Worm (Caenorhabditis elegans) whole organism, mixed stage, embryonic: ENCODE results near the gene F54H12.4.

Experiments used
- M03D4.4 ChIP-seq: sonication (generic microtip); optimal IDR thresholded peaks from 2 replicates; lab custom pipeline; 2017; ENCODE audit warnings: mild to moderate bottlenecking, missing genetic modification characterization, missing compliant biosample characterization
- bed-3 ChIP-seq: fragments of 200-800 bp; sonication (Bioruptor generic); optimal IDR thresholded peaks from 3 replicates; lab custom pipeline; 2018; ENCODE audit warnings: mild to moderate bottlenecking, missing genetic modification characterization, moderate library complexity, missing compliant biosample characterization
- blmp-1 ChIP-seq: fragments of 150-350 bp; optimal IDR thresholded peaks from 2 replicates; lab custom pipeline; 2014; ENCODE audit warnings: missing biosample characterization, missing genetic modification characterization
- ceh-39 ChIP-seq: fragments of 150-350 bp; optimal IDR thresholded peaks from 2 replicates; lab custom pipeline; 2014; ENCODE audit warnings: missing biosample characterization, missing genetic modification characterization
- ceh-43 ChIP-seq: fragments of 200-800 bp; sonication (Bioruptor generic); optimal IDR thresholded peaks from 2 replicates; lab custom pipeline; 2018; ENCODE audit warnings: mild to moderate bottlenecking, missing genetic modification characterization, moderate library complexity, missing compliant biosample characterization
- ceh-83 ChIP-seq: fragments of 200-800 bp; sonication (Bioruptor generic); optimal IDR thresholded peaks from 2 replicates; lab custom pipeline; 2018; ENCODE audit warnings: mild to moderate bottlenecking, missing genetic modification characterization, missing compliant biosample characterization
- ces-1 ChIP-seq: fragments of 150-350 bp; optimal IDR thresholded peaks from 2 replicates; lab custom pipeline; 2014; ENCODE audit warnings: missing biosample characterization, missing genetic modification reagents, missing genetic modification characterization
- cnd-1 ChIP-seq: fragments of 200-800 bp; sonication (Bioruptor generic); optimal IDR thresholded peaks from 2 replicates; lab custom pipeline; 2018; ENCODE audit warnings: mild to moderate bottlenecking, missing genetic modification characterization, missing compliant biosample characterization
- drap-1 ChIP-seq: fragments of 200-800 bp; sonication (Bioruptor generic); optimal IDR thresholded peaks from 3 replicates; lab custom pipeline; 2018; ENCODE audit warnings: mild to moderate bottlenecking, missing genetic modification characterization, missing compliant biosample characterization
- elt-1 ChIP-seq: sonication (generic microtip); optimal IDR thresholded peaks from 2 replicates; lab custom pipeline; 2017; ENCODE audit warnings: missing genetic modification characterization, mild to moderate bottlenecking, missing compliant biosample characterization, antibody characterized with exemption, moderate library complexity, borderline replicate concordance; ENCODE audit not compliant: insufficient read depth
- elt-3 ChIP-seq: fragments of 150-350 bp; optimal IDR thresholded peaks from 2 replicates; lab custom pipeline; 2014; ENCODE audit warnings: missing biosample characterization, missing genetic modification characterization
- flh-1 ChIP-seq: fragments of 200-800 bp; sonication (Bioruptor generic); optimal IDR thresholded peaks from 2 replicates; lab custom pipeline; 2018; ENCODE audit warnings: mild to moderate bottlenecking, missing genetic modification characterization, moderate library complexity, missing compliant biosample characterization
- ham-2 ChIP-seq: fragments of 200-800 bp; sonication (Bioruptor generic); optimal IDR thresholded peaks from 2 replicates; lab custom pipeline; 2018; ENCODE audit warnings: mild to moderate bottlenecking, missing genetic modification characterization, missing compliant biosample characterization
- hlh-1 ChIP-seq: fragments of 150-350 bp; optimal IDR thresholded peaks from 2 replicates; lab custom pipeline; 2014; ENCODE audit warnings: missing biosample characterization, missing genetic modification reagents, missing genetic modification characterization
- lin-13 ChIP-seq: fragments of 150-350 bp; optimal IDR thresholded peaks from 2 replicates; lab custom pipeline; 2014; ENCODE audit warnings: missing biosample characterization, missing genetic modification characterization
- lin-32 ChIP-seq: fragments of 200-800 bp; sonication (Bioruptor generic); optimal IDR thresholded peaks from 2 replicates; lab custom pipeline; 2018; ENCODE audit warnings: mild to moderate bottlenecking, missing genetic modification characterization, missing compliant biosample characterization
- lsy-2 ChIP-seq: fragments of 150-350 bp; optimal IDR thresholded peaks from 2 replicates; lab custom pipeline; 2014; ENCODE audit warnings: missing biosample characterization, missing genetic modification characterization
- mab-5 ChIP-seq: fragments of 150-350 bp; optimal IDR thresholded peaks from 2 replicates; lab custom pipeline; 2014; ENCODE audit warnings: missing biosample characterization, missing genetic modification characterization
- mep-1 ChIP-seq: fragments of 150-350 bp; optimal IDR thresholded peaks from 2 replicates; lab custom pipeline; 2017; ENCODE audit warnings: missing biosample characterization, missing genetic modification reagents, missing genetic modification characterization, inconsistent platforms
- mls-2 ChIP-seq: sonication (generic microtip); optimal IDR thresholded peaks from 2 replicates; lab custom pipeline; 2016; ENCODE audit warnings: mild to moderate bottlenecking, missing genetic modification characterization, moderate library complexity, missing compliant biosample characterization
- nhr-12 ChIP-seq: fragments of 150-350 bp; optimal IDR thresholded peaks from 2 replicates; lab custom pipeline; 2014; ENCODE audit warnings: missing biosample characterization, missing genetic modification characterization
- nhr-2 ChIP-seq: fragments of 150-350 bp; optimal IDR thresholded peaks from 2 replicates; lab custom pipeline; 2014; ENCODE audit warnings: missing biosample characterization, missing genetic modification characterization
- nhr-237 ChIP-seq: fragments of 150-350 bp; optimal IDR thresholded peaks from 2 replicates; lab custom pipeline; 2014; ENCODE audit warnings: missing biosample characterization, missing genetic modification characterization
- nhr-28 ChIP-seq: fragments of 150-350 bp; optimal IDR thresholded peaks from 2 replicates; lab custom pipeline; 2014; ENCODE audit warnings: missing biosample characterization, missing genetic modification characterization
- nhr-76 ChIP-seq: sonication (generic microtip); optimal IDR thresholded peaks from 2 replicates; lab custom pipeline; 2017; ENCODE audit warnings: missing biosample characterization, missing genetic modification characterization
- pha-4 ChIP-seq: fragments of 150-350 bp; optimal IDR thresholded peaks from 2 replicates; lab custom pipeline; 2018; ENCODE audit warnings: missing biosample characterization, missing genetic modification reagents, missing genetic modification characterization
- sem-2 ChIP-seq: fragments of 200-800 bp; sonication (Bioruptor generic); optimal IDR thresholded peaks from 2 replicates; lab custom pipeline; 2018; ENCODE audit warnings: mild to moderate bottlenecking, missing genetic modification characterization, missing compliant biosample characterization
- snpc-4 ChIP-seq: fragments of 150-350 bp; optimal IDR thresholded peaks from 2 replicates; lab custom pipeline; 2014; ENCODE audit warnings: missing biosample characterization, missing genetic modification characterization
- sptf-1 ChIP-seq: sonication (generic microtip); optimal IDR thresholded peaks from 2 replicates; lab custom pipeline; 2017; ENCODE audit warnings: mild to moderate bottlenecking, missing genetic modification characterization, moderate library complexity, missing compliant biosample characterization
- tbx-8 ChIP-seq: fragments of 200-800 bp; sonication (Bioruptor generic); optimal IDR thresholded peaks from 2 replicates; lab custom pipeline; 2018; ENCODE audit warnings: mild to moderate bottlenecking, missing genetic modification characterization, moderate library complexity, missing compliant biosample characterization
- unc-120 ChIP-seq: sonication (generic microtip); optimal IDR thresholded peaks from 2 replicates; lab custom pipeline; 2017; ENCODE audit warnings: missing genetic modification characterization, missing compliant biosample characterization; ENCODE audit not compliant: poor library complexity, severe bottlenecking
- unc-39 ChIP-seq: fragments of 150-350 bp; optimal IDR thresholded peaks from 2 replicates; lab custom pipeline; 2014; ENCODE audit warnings: missing biosample characterization, missing genetic modification characterization
- unc-62 ChIP-seq: fragments of 150-350 bp; optimal IDR thresholded peaks from 2 replicates; lab custom pipeline; 2014; ENCODE audit warnings: missing biosample characterization, missing genetic modification reagents, missing genetic modification characterization
- zip-8 ChIP-seq: fragments of 150-350 bp; optimal IDR thresholded peaks from 2 replicates; lab custom pipeline; 2014; ENCODE audit warnings: missing biosample characterization, missing genetic modification characterization
- ztf-11 ChIP-seq: fragments of 150-350 bp; optimal IDR thresholded peaks from 2 replicates; lab custom pipeline; 2014; ENCODE audit warnings: missing biosample characterization, missing genetic modification characterization

The F54H12.4 gene

DNA sequence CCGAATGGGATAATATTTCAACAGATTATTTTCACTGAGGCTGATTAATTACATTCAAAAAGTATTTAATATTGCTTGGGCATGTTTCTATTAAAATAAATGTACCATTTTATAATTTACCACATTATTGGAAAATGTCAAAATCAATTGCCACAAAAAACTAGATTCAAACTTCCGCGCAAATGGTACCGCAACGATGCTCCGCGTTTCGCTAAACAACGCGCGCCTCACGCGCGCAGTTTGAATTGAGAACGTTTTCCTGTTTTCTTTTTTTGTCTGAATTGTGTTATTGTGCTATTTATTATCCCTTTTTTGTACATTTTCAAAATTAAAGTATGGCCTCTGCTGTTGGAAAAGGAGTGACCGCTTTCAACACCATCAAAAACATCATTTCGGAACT, 21.7 kb downstream of the F54H12.4 start, which contains the start of gene C29E4.12:
Gene C29E4.12, plus strand, starts transcription at position 333 of the 400 bp plus-strand sequence.
- peak; percentile 28 for TF ChIP-seq hlh-1 (tag; lab: Kevin White, UChicago)
- peak; percentile 76 for TF ChIP-seq nhr-237
- TF ChIP-seq ces-1 (GFP tag; lab: Kevin White, UChicago), result no peak
- peak; percentile 52 for TF ChIP-seq ceh-39 (tag; lab: Kevin White, UChicago)
- TF ChIP-seq mep-1 (tag; lab: Kevin White, UChicago), result peak; percentile 76
- peak; percentile 81 for TF ChIP-seq lsy-2 (tag; lab: Kevin White, UChicago)
- peak; percentile 61 for TF ChIP-seq pha-4 (tag; lab: Kevin White, UChicago)
- no peak for TF ChIP-seq M03D4.4 (tag; lab: Kevin White, UChicago)
- peak; percentile 16 for TF ChIP-seq lin-13 (tag; lab: Kevin White, UChicago)

DNA sequence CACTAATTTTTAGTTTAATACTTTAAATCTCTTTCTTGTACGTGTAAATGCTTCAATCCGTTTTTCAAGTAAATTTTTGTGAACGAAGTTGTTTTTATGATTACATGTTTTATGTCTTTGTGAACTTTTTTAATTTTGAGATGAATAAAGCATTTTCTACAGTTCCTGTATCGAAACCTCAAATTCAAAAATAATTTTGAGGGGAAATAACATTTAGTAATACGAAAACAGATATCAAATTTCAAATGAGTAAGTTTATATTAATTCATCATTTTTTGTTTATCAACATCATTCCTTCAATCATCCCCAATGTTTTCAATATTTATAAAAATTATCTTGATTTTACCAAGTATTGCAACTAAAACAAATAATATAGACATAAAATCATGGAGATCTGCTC, 25.0 kb downstream of the F54H12.4 start, which contains the start of gene C29E4.10:
Gene C29E4.10, plus strand, starts transcription at position 301 of the 400 bp plus-strand sequence.
- TF ChIP-seq mab-5 (tag; lab: Kevin White, UChicago) (no peak), cnd-1 (tag; lab: Kevin White, UChicago) (no peak), lsy-2 (tag; lab: Kevin White, UChicago) (no peak), drap-1 (GFP tag; lab: Kevin White, UChicago) (no peak), lin-13 (tag; lab: Kevin White, UChicago) (no peak), ceh-83 (no peak), ces-1 (GFP tag; lab: Kevin White, UChicago) (no peak)
- TF ChIP-seq, all 35 proteins: peak for 0

DNA sequence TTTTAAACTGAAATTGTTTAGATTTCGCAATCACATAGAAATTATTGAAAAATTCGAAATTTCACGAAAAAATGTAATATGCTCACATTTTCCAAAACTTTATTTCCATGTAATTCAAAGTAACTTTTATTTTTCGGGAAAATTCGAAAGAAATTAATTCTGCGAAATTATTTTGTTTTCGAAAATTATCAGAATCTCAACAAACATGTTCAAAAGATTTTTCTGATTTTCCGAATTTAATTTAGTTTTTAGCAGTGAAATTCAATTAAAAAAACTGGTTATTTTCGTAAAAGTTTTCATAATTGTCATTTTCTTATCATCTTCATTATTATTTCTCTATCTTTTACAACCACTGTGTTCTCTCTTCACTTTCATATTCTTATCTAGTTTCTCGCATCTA, 29.3 kb downstream of the F54H12.4 start, which contains the start of gene ran-2:
Gene ran-2, plus strand, starts transcription at position 301 of the 400 bp plus-strand sequence.
- TF ChIP-seq flh-1 (GFP tag; lab: Kevin White, UChicago) (no peak), sem-2 (GFP tag; lab: Kevin White, UChicago) (no peak), ceh-83 (no peak), unc-39 (tag; lab: Kevin White, UChicago) (no peak), nhr-28 (tag; lab: Kevin White, UChicago) (no peak), M03D4.4 (tag; lab: Kevin White, UChicago) (no peak), tbx-8 (no peak), ztf-11 (no peak), pha-4 (tag; lab: Kevin White, UChicago) (no peak), ceh-43 (GFP tag; lab: Kevin White, UChicago) (no peak), elt-1 (no peak), lin-32 (GFP tag; lab: Kevin White, UChicago) (no peak), mls-2 (no peak), nhr-237 (no peak)

DNA sequence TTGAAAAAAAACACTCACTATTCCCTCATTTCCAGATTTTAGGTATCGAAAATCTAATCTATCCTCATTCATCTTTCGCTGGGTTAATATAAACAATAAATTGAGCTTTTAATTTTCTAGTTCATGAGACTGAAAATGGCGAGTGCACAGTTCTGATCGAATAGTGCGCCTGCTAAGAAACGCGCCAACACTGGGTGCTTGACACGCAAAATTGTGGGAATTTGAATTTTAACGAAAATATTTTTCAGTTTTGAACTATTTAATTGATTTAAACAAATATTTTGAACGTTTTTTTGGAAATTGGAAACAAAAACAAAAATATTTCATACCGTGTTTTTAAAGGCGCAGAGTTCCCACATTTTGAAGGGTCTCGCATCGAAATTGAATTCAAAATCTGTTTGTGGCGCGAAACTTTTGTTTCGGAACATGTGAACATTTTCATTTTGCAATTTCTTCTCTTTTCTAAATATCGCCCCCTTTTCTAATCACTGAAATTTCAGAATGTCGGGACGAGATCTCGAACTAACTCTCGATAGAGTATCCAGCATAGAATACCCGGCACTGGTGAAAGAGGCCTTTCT, 33.9 kb downstream of the F54H12.4 start, which contains the start of the genes C29E4.13 and npp-15:
Gene C29E4.13, minus strand, starts transcription at position 169 of the 581 bp plus-strand sequence.
Gene npp-15, plus strand, starts transcription at position 495 of the 581 bp plus-strand sequence.
- TF ChIP-seq ceh-43 (GFP tag; lab: Kevin White, UChicago) (no peak), elt-3 (tag; lab: Kevin White, UChicago) (no peak), snpc-4 (tag; lab: Kevin White, UChicago) (no peak), nhr-237 (peak; percentile 16), mab-5 (tag; lab: Kevin White, UChicago) (no peak), drap-1 (GFP tag; lab: Kevin White, UChicago) (no peak), unc-120 (tag; lab: Kevin White, UChicago) (no peak), pha-4 (tag; lab: Kevin White, UChicago) (no peak), sem-2 (GFP tag; lab: Kevin White, UChicago) (no peak), hlh-1 (tag; lab: Kevin White, UChicago) (no peak), sptf-1 (tag; lab: Kevin White, UChicago) (no peak), lsy-2 (tag; lab: Kevin White, UChicago) (peak; percentile 34), unc-62 (no peak), nhr-12 (tag; lab: Kevin White, UChicago) (no peak), mep-1 (tag; lab: Kevin White, UChicago) (no peak), ztf-11 (no peak)

DNA sequence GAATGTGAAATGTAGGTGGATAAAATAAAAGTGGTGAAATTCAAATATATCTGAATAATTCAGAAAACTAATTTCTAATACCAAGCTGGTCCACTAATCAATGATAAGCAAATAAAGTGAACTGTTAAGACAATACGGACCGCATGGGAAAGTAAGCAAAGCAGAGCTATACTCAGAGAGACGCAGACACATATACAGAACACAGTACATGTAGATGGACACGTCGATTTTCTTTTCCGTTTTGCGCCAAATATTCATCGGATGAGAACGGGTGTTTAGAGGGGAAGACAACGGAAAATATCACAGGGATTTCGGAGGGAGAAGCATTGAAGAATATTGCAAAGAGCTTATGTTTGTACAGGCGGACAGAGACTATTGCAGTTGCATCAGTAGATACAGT, 36.6 kb downstream of the F54H12.4 start:
- TF ChIP-seq drap-1 (GFP tag; lab: Kevin White, UChicago), result no peak
- no peak for TF ChIP-seq ceh-83
- no peak for TF ChIP-seq ceh-43 (GFP tag; lab: Kevin White, UChicago)
- TF ChIP-seq cnd-1 (tag; lab: Kevin White, UChicago), result no peak
- TF ChIP-seq M03D4.4 (tag; lab: Kevin White, UChicago), result no peak
- no peak for TF ChIP-seq blmp-1 (tag; lab: Kevin White, UChicago)
- TF ChIP-seq zip-8, result no peak
- TF ChIP-seq pha-4 (tag; lab: Kevin White, UChicago), result peak; percentile 34
- no peak for TF ChIP-seq nhr-28 (tag; lab: Kevin White, UChicago)
- TF ChIP-seq mep-1 (tag; lab: Kevin White, UChicago), result no peak
- no peak for TF ChIP-seq nhr-12 (tag; lab: Kevin White, UChicago)
- no peak for TF ChIP-seq nhr-76
- TF ChIP-seq unc-62, result no peak
- TF ChIP-seq sptf-1 (tag; lab: Kevin White, UChicago), result no peak
- no peak for TF ChIP-seq unc-120 (tag; lab: Kevin White, UChicago)
- no peak for TF ChIP-seq mab-5 (tag; lab: Kevin White, UChicago)
- TF ChIP-seq ceh-39 (tag; lab: Kevin White, UChicago), result no peak
- TF ChIP-seq snpc-4 (tag; lab: Kevin White, UChicago), result no peak
- TF ChIP-seq nhr-2 (tag; lab: Kevin White, UChicago), result no peak
- TF ChIP-seq hlh-1 (tag; lab: Kevin White, UChicago), result no peak
- no peak for TF ChIP-seq unc-39 (tag; lab: Kevin White, UChicago)
- TF ChIP-seq lsy-2 (tag; lab: Kevin White, UChicago), result peak; percentile 2
- TF ChIP-seq sem-2 (GFP tag; lab: Kevin White, UChicago), result no peak
- TF ChIP-seq bed-3 (GFP tag; lab: Kevin White, UChicago), result no peak
- TF ChIP-seq flh-1 (GFP tag; lab: Kevin White, UChicago), result no peak
- TF ChIP-seq elt-1, result no peak
- TF ChIP-seq ham-2, result peak; percentile 78
- peak; percentile 24 for TF ChIP-seq nhr-237
- no peak for TF ChIP-seq mls-2
